Worm (Caenorhabditis elegans) whole organism, late embryonic: ENCODE measurements around the gene syg-1.

Source experiments
- F13H6.1 ChIP-seq: sonication (generic microtip); optimal IDR thresholded peaks from 2 replicates; lab custom pipeline; 2016; ENCODE audit warnings: missing genetic modification characterization, missing compliant biosample characterization
- ceh-18 ChIP-seq: sonication (generic microtip); optimal IDR thresholded peaks from 2 replicates; lab custom pipeline; 2016; ENCODE audit warnings: missing genetic modification characterization, missing compliant biosample characterization
- ceh-19 ChIP-seq: fragments of 200-800 bp; sonication (Bioruptor generic); optimal IDR thresholded peaks from 2 replicates; lab custom pipeline; 2018; ENCODE audit warnings: mild to moderate bottlenecking, missing genetic modification characterization, missing compliant biosample characterization
- rnt-1 ChIP-seq: sonication (generic microtip); optimal IDR thresholded peaks from 2 replicates; lab custom pipeline; 2016; ENCODE audit warnings: missing genetic modification characterization, missing compliant biosample characterization
- unc-86 ChIP-seq: sonication (generic microtip); optimal IDR thresholded peaks from 2 replicates; lab custom pipeline; 2016; ENCODE audit warnings: missing genetic modification characterization, missing compliant biosample characterization

DNA sequence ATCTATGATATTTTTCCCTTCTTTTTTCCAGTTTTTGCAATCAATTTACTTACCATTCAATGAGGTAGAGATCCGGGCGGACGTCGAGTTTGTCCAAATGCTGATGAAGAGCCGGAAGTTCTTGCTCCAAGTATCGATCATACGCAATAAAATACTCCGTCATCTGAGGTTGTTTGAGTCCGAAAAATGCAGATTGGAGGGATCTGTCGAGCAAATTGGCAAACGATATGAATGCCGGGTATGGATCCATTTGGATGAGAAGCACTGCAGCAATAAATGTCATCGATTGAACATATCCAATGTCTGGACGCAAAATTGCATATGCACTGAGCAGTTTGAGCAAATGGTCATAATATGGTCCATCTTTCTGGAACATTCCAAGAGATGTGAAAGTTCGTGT, 12.1 kb upstream of the syg-1 start:
- TF ChIP-seq rnt-1 (tag; lab: Kevin White, UChicago) (no peak), F13H6.1 (tag; lab: Kevin White, UChicago) (no peak), unc-86 (tag; lab: Kevin White, UChicago) (no peak), ceh-19 (GFP tag; lab: Kevin White, UChicago) (no peak), ceh-18 (tag; lab: Kevin White, UChicago) (no peak)
